Fruit fly (Drosophila melanogaster) whole organism, prepupa: ENCODE results near the gene Aef1.

ENCODE experiments used
- CG6163 ChIP-seq: fragments of 200-800 bp; sonication (Bioruptor generic); IDR thresholded peaks from 3 replicates; pipeline ENCODE4 v1.3.6; 2022; ENCODE audit warnings: missing biosample characterization, missing genetic modification characterization
- CG6276 ChIP-seq: fragments of 200-800 bp; sonication (Bioruptor generic); optimal IDR thresholded peaks from 2 replicates; lab custom pipeline; 2017; ENCODE audit warnings: missing biosample characterization, mild to moderate bottlenecking, missing genetic modification characterization
- Gug ChIP-seq: fragments of 200-800 bp; sonication (Bioruptor generic); IDR thresholded peaks from 2 replicates; pipeline ENCODE4 v1.3.6; 2022; ENCODE audit warnings: missing biosample characterization, missing genetic modification characterization
- Hr39 ChIP-seq: fragments of 200-800 bp; sonication (Bioruptor generic); optimal IDR thresholded peaks from 2 replicates; lab custom pipeline; 2016; ENCODE audit warnings: missing biosample characterization, missing genetic modification characterization
- Smox ChIP-seq: fragments of 200-800 bp; sonication (Bioruptor generic); optimal IDR thresholded peaks from 3 replicates; lab custom pipeline; 2016; ENCODE audit warnings: missing biosample characterization, missing genetic modification characterization
- cyc ChIP-seq: fragments of 200-800 bp; sonication (Bioruptor generic); optimal IDR thresholded peaks from 3 replicates; lab custom pipeline; 2016; ENCODE audit warnings: missing biosample characterization, missing genetic modification characterization
- fd59A ChIP-seq: fragments of 200-800 bp; sonication (Bioruptor generic); optimal IDR thresholded peaks from 2 replicates; lab custom pipeline; 2017; ENCODE audit warnings: missing biosample characterization, mild to moderate bottlenecking, missing genetic modification characterization, missing genetic modification reagents
- salr ChIP-seq, 2 experiments: fragments of 200-800 bp; sonication (Bioruptor generic); optimal IDR thresholded peaks; 3 replicates each; lab custom pipeline; 2016 to 2018; ENCODE audit warnings: missing biosample characterization in 2 of 2, missing genetic modification characterization in 2 of 2, mild to moderate bottlenecking in 1 of 2

DNA sequence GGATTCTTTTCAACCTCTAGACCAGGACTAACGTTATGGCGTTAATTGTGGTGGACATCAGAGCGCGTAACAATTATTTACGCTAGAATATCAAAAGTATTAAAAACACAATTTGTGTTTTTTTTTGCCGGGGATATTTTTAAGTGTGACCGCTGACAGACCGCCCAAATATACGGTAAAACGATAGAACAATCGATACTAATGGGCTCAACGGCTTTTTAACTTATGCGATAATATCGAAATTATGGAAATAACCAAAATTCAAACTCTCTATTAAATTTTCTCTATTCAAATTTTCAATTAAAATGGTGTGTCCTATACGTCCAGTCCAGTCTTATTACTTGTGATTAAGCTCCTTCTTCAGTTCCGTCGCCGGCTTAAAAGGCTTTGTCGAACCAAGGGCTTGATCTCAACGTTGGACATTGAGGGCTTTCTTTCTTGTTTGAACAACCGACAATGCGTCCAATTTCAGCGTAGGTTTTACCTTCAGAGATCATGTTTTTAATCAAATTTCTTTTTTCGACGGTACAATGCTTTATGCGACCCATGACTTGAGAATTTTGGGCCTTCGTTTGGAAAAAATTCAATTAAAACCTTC, 8.1 kb downstream of the Aef1 start, which contains the start of gene CG5664:
- TF ChIP-seq cyc (GFP tag; lab: Kevin White, UChicago) (no peak), CG6276 (GFP tag; lab: Kevin White, UChicago) (no peak), CG6163 (GFP tag; lab: Robert Waterston, UW) (no peak), Gug (GFP tag; lab: Robert Waterston, UW) (no peak), Hr39 (GFP tag; lab: Kevin White, UChicago) (no peak), Smox (GFP tag; lab: Kevin White, UChicago) (no peak), salr (GFP tag; optimal IDR thresholded peaks at IDR 0.05; lab: Kevin White, UChicago) (no peak), fd59A (GFP tag; lab: Kevin White, UChicago) (no peak)
